Worm (Caenorhabditis elegans) whole organism, L3 larva: Measurements from ENCODE around the gene heri-1.

ENCODE experiments used
- R02D3.7 ChIP-seq: fragments of 150-350 bp; optimal IDR thresholded peaks from 2 replicates; lab custom pipeline; 2014; ENCODE audit warnings: missing biosample characterization, missing genetic modification characterization
- ZK546.5 ChIP-seq: sonication (generic microtip); optimal IDR thresholded peaks from 2 replicates; lab custom pipeline; 2017; ENCODE audit warnings: missing biosample characterization, missing genetic modification characterization
- aly-2 ChIP-seq: fragments of 150-350 bp; optimal IDR thresholded peaks from 2 replicates; lab custom pipeline; 2014; ENCODE audit warnings: missing biosample characterization, missing genetic modification characterization
- ceh-82 ChIP-seq: fragments of 150-350 bp; optimal IDR thresholded peaks from 2 replicates; lab custom pipeline; 2014; ENCODE audit warnings: missing biosample characterization, missing genetic modification characterization
- egl-5 ChIP-seq: fragments of 150-350 bp; optimal IDR thresholded peaks from 2 replicates; lab custom pipeline; 2017; ENCODE audit warnings: missing biosample characterization, missing genetic modification reagents, missing genetic modification characterization, inconsistent platforms
- elt-1 ChIP-seq: fragments of 150-350 bp; optimal IDR thresholded peaks from 2 replicates; lab custom pipeline; 2014; ENCODE audit warnings: missing biosample characterization, missing genetic modification characterization
- elt-2 ChIP-seq: sonication (generic microtip); optimal IDR thresholded peaks from 2 replicates; lab custom pipeline; 2016; ENCODE audit warnings: missing genetic modification reagents, mild to moderate bottlenecking, missing genetic modification characterization, missing compliant biosample characterization
- eor-1 ChIP-seq, 2 experiments: fragments of 150-350 bp; optimal IDR thresholded peaks; 2 replicates each; lab custom pipeline; 2014 to 2018; ENCODE audit warnings: missing biosample characterization in 2 of 2, missing genetic modification characterization in 2 of 2
- fkh-10 ChIP-seq: sonication (generic microtip); optimal IDR thresholded peaks from 2 replicates; lab custom pipeline; 2017; ENCODE audit warnings: missing biosample characterization, missing genetic modification reagents, missing genetic modification characterization
- fkh-2 ChIP-seq: fragments of 150-350 bp; optimal IDR thresholded peaks from 2 replicates; lab custom pipeline; 2014; ENCODE audit warnings: missing biosample characterization, missing genetic modification reagents, missing genetic modification characterization
- hmg-11 ChIP-seq: sonication (generic microtip); optimal IDR thresholded peaks from 2 replicates; lab custom pipeline; 2016; ENCODE audit warnings: missing genetic modification characterization, missing compliant biosample characterization
- jun-1 ChIP-seq: fragments of 150-350 bp; optimal IDR thresholded peaks from 2 replicates; lab custom pipeline; 2014; ENCODE audit warnings: missing biosample characterization, missing genetic modification reagents, missing genetic modification characterization
- lin-15B ChIP-seq: fragments of 150-350 bp; optimal IDR thresholded peaks from 2 replicates; lab custom pipeline; 2014; ENCODE audit warnings: missing biosample characterization, missing genetic modification characterization
- lin-39 ChIP-seq: fragments of 150-350 bp; optimal IDR thresholded peaks from 2 replicates; lab custom pipeline; 2018; ENCODE audit warnings: missing biosample characterization, missing genetic modification reagents, missing genetic modification characterization
- lsy-12 ChIP-seq: sonication (generic microtip); optimal IDR thresholded peaks from 2 replicates; lab custom pipeline; 2016; ENCODE audit warnings: mild to moderate bottlenecking, missing genetic modification characterization, missing compliant biosample characterization
- mdl-1 ChIP-seq: fragments of 150-350 bp; optimal IDR thresholded peaks from 2 replicates; lab custom pipeline; 2014; ENCODE audit warnings: missing biosample characterization, missing genetic modification characterization
- mml-1 ChIP-seq: fragments of 150-350 bp; sonication (generic microtip); optimal IDR thresholded peaks from 3 replicates; lab custom pipeline; 2014; ENCODE audit warnings: missing biosample characterization, missing genetic modification characterization
- nfya-1 ChIP-seq: sonication (generic microtip); optimal IDR thresholded peaks from 2 replicates; lab custom pipeline; 2017; ENCODE audit warnings: missing genetic modification characterization, mild to moderate bottlenecking, missing compliant biosample characterization, antibody characterized with exemption, moderate library complexity; ENCODE audit not compliant: insufficient read depth
- nhr-11 ChIP-seq: fragments of 150-350 bp; optimal IDR thresholded peaks from 2 replicates; lab custom pipeline; 2014; ENCODE audit warnings: missing biosample characterization, missing genetic modification characterization
- nhr-237 ChIP-seq: fragments of 150-350 bp; optimal IDR thresholded peaks from 2 replicates; lab custom pipeline; 2014; ENCODE audit warnings: missing biosample characterization, missing genetic modification characterization
- nhr-25 ChIP-seq: sonication (generic microtip); optimal IDR thresholded peaks from 2 replicates; lab custom pipeline; 2017; ENCODE audit warnings: missing biosample characterization, missing genetic modification characterization
- nhr-28 ChIP-seq: fragments of 150-350 bp; optimal IDR thresholded peaks from 2 replicates; lab custom pipeline; 2014; ENCODE audit warnings: missing biosample characterization, missing genetic modification characterization
- nhr-67 ChIP-seq: fragments of 150-350 bp; optimal IDR thresholded peaks from 2 replicates; lab custom pipeline; 2014; ENCODE audit warnings: missing biosample characterization, missing genetic modification characterization
- nhr-76 ChIP-seq: fragments of 150-350 bp; sonication (generic microtip); optimal IDR thresholded peaks from 5 replicates; lab custom pipeline; 2014; ENCODE audit warnings: missing biosample characterization, missing genetic modification characterization
- nhr-77 ChIP-seq: fragments of 150-350 bp; optimal IDR thresholded peaks from 2 replicates; lab custom pipeline; 2014; ENCODE audit warnings: missing biosample characterization, missing genetic modification characterization
- pqm-1 ChIP-seq: fragments of 150-350 bp; optimal IDR thresholded peaks from 2 replicates; lab custom pipeline; 2017; ENCODE audit warnings: missing biosample characterization, missing genetic modification characterization, inconsistent platforms
- sea-2 ChIP-seq: fragments of 150-350 bp; sonication (generic microtip); optimal IDR thresholded peaks from 4 replicates; lab custom pipeline; 2014; ENCODE audit warnings: missing biosample characterization, missing genetic modification reagents, missing genetic modification characterization
- skn-1 ChIP-seq: fragments of 150-350 bp; optimal IDR thresholded peaks from 2 replicates; lab custom pipeline; 2014; ENCODE audit warnings: missing biosample characterization, missing genetic modification characterization
- snpc-4 ChIP-seq: fragments of 150-350 bp; optimal IDR thresholded peaks from 2 replicates; lab custom pipeline; 2014; ENCODE audit warnings: missing biosample characterization, missing genetic modification characterization
- tbx-2 ChIP-seq: sonication (generic microtip); optimal IDR thresholded peaks from 2 replicates; lab custom pipeline; 2016; ENCODE audit warnings: mild to moderate bottlenecking, missing genetic modification characterization, missing compliant biosample characterization
- unc-62 ChIP-seq: fragments of 150-350 bp; sonication (generic microtip); optimal IDR thresholded peaks from 4 replicates; lab custom pipeline; 2014; ENCODE audit warnings: missing biosample characterization, missing genetic modification reagents, missing genetic modification characterization
- zag-1 ChIP-seq: fragments of 150-350 bp; optimal IDR thresholded peaks from 2 replicates; lab custom pipeline; 2014; ENCODE audit warnings: missing biosample characterization, missing genetic modification characterization
- ztf-4 ChIP-seq: fragments of 150-350 bp; optimal IDR thresholded peaks from 2 replicates; lab custom pipeline; 2014; ENCODE audit warnings: missing biosample characterization, missing genetic modification characterization

heri-1 gene

ce11 chrII:6142539-6142938 lies 29.5 kb upstream of the heri-1 start:
- TF ChIP-seq fkh-10 (GFP tag; lab: Kevin White, UChicago): peak; percentile 63
- no peak for TF ChIP-seq sea-2 (GFP tag; lab: Kevin White, UChicago)

- TF ChIP-seq nhr-237 (tag; lab: Kevin White, UChicago) (no peak), nhr-28 (tag; lab: Kevin White, UChicago) (no peak), lin-15B (tag; lab: Kevin White, UChicago) (no peak), R02D3.7 (tag; lab: Kevin White, UChicago) (no peak), nhr-67 (tag; lab: Kevin White, UChicago) (no peak), eor-1 (tag; optimal IDR thresholded peaks at IDR 0.05; lab: Kevin White, UChicago) (no peak), nfya-1 (tag; lab: Kevin White, UChicago) (no peak), skn-1 (no peak), unc-62 (GFP tag; lab: Kevin White, UChicago) (no peak), jun-1 (tag; lab: Kevin White, UChicago) (no peak), fkh-10 (GFP tag; lab: Kevin White, UChicago) (no peak), snpc-4 (tag; lab: Kevin White, UChicago) (no peak), nhr-77 (tag; lab: Kevin White, UChicago) (no peak), ZK546.5 (tag; lab: Kevin White, UChicago) (no peak), elt-2 (no peak), tbx-2 (no peak), hmg-11 (tag; lab: Kevin White, UChicago) (no peak), aly-2 (no peak), zag-1 (tag; lab: Kevin White, UChicago) (no peak), ceh-82 (no peak)
Measured at ce11 chrII:6139484-6139883, 26.5 kb upstream of the heri-1 start.

DNA sequence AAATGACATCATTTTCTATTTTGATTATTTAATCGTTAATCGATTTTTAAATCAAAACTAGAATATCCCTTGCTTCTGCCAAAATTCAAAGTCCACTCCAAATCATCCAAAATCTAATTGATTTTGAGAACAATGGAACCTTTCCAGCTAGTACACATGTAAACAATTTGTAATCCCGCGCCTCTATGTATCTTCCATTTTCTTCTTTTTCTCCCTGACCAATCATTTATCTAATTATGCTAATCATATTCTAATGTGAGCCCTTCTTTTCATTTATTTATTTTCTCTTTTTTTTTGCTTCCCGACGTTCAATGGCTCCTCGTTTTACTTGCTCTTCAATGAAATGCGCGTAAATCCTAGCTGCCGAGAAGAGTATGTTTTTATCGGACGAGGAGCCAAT lies 25.1 kb upstream of the heri-1 start:
- TF ChIP-seq mml-1 (tag; lab: Kevin White, UChicago) (no peak), nhr-67 (tag; lab: Kevin White, UChicago) (no peak), lsy-12 (tag; lab: Kevin White, UChicago) (no peak), fkh-10 (GFP tag; lab: Kevin White, UChicago) (no peak), hmg-11 (tag; lab: Kevin White, UChicago) (no peak), fkh-2 (tag; lab: Kevin White, UChicago) (no peak), egl-5 (no peak), lin-39 (tag; lab: Kevin White, UChicago) (no peak), sea-2 (GFP tag; lab: Kevin White, UChicago) (no peak), ztf-4 (tag; lab: Kevin White, UChicago) (no peak), aly-2 (no peak)
- TF ChIP-seq, all 47 proteins: peak for 0

- no peak for TF ChIP-seq nhr-77 (tag; lab: Kevin White, UChicago)
- TF ChIP-seq sea-2 (GFP tag; lab: Kevin White, UChicago): no peak
- no peak for TF ChIP-seq elt-1
- TF ChIP-seq R02D3.7 (tag; lab: Kevin White, UChicago): no peak
- no peak for TF ChIP-seq ZK546.5 (tag; lab: Kevin White, UChicago)
- TF ChIP-seq nhr-76 (tag; lab: Kevin White, UChicago): no peak
Measured at ce11 chrII:6136712-6137111, 23.7 kb upstream of the heri-1 start.

ce11 chrII:6135530-6135929 lies 22.5 kb upstream of the heri-1 start:
- TF ChIP-seq pqm-1: no peak
- TF ChIP-seq elt-2: no peak
- no peak for TF ChIP-seq egl-5
- TF ChIP-seq nhr-25: no peak
- TF ChIP-seq mml-1 (tag; lab: Kevin White, UChicago): no peak
- no peak for TF ChIP-seq nhr-77 (tag; lab: Kevin White, UChicago)
- no peak for TF ChIP-seq skn-1
- no peak for TF ChIP-seq nfya-1 (tag; lab: Kevin White, UChicago)
- TF ChIP-seq R02D3.7 (tag; lab: Kevin White, UChicago): no peak
- TF ChIP-seq tbx-2: no peak
- TF ChIP-seq lsy-12 (tag; lab: Kevin White, UChicago): no peak
- TF ChIP-seq ztf-4 (tag; lab: Kevin White, UChicago): no peak
- TF ChIP-seq mdl-1: no peak
- no peak for TF ChIP-seq nhr-67 (tag; lab: Kevin White, UChicago)
- no peak for TF ChIP-seq zag-1 (tag; lab: Kevin White, UChicago)
- no peak for TF ChIP-seq nhr-11 (tag; lab: Kevin White, UChicago)
- no peak for TF ChIP-seq elt-1
- no peak for TF ChIP-seq eor-1 (tag; optimal IDR thresholded peaks at IDR 0.05; lab: Kevin White, UChicago)
